Fruit fly (Drosophila melanogaster): ENCODE measurements around the gene Gal.

Gene Gal

dm6 chr2L:6047528-6048160 lies 41.0 kb upstream of the Gal start, which contains the start of gene IPIP (continued):
- TF ChIP-seq CG42726 (GFP tag; IDR thresholded peaks at IDR 0.05; ENCODE audit: partially characterized antibody), result peak; percentile 93
- TF ChIP-seq Bgb (GFP tag; IDR thresholded peaks at IDR 0.05; ENCODE audit: partially characterized antibody), result peak; percentile 91
- TF ChIP-seq dati (GFP tag; IDR thresholded peaks at IDR 0.05), result peak; percentile 13; the same call in 1 of the 2 replicates
- peak; percentile 88 for TF ChIP-seq YL-1 (GFP tag; optimal IDR thresholded peaks at IDR 0.05)
- peak; percentile 58 for TF ChIP-seq chm (GFP tag; IDR thresholded peaks at IDR 0.05)
- TF ChIP-seq CG13287 (GFP tag; IDR thresholded peaks at IDR 0.05; ENCODE audit: partially characterized antibody), result peak; percentile 83
- peak; percentile 13 for TF ChIP-seq CG33213 (GFP tag; optimal IDR thresholded peaks at IDR 0.05)
- peak; percentile 67; the same call in 1 of the 3 replicates for TF ChIP-seq CG34422 (GFP tag; IDR thresholded peaks at IDR 0.05)
- TF ChIP-seq pzg (GFP tag; optimal IDR thresholded peaks at IDR 0.05), result peak; percentile 83
- TF ChIP-seq Aef1 (GFP tag; IDR thresholded peaks at IDR 0.05), result peak; percentile 30; the same call in 1 of the 3 replicates
- peak; percentile 6 for TF ChIP-seq CG9437 (GFP tag; optimal IDR thresholded peaks at IDR 0.05)
- peak; percentile 74; the same call in 3 of the 4 replicates for TF ChIP-seq Dll (GFP tag; IDR thresholded peaks at IDR 0.05; ENCODE audit: partially characterized antibody)
- TF ChIP-seq CG2678 (tag; optimal IDR thresholded peaks at IDR 0.05), result peak; percentile 12
- TF ChIP-seq CG6272 (GFP tag; IDR thresholded peaks at IDR 0.05), result peak; percentile 63
- TF ChIP-seq CG18619 (GFP tag; optimal IDR thresholded peaks at IDR 0.05), result peak; percentile 4
- peak; percentile 87 for TF ChIP-seq CG16813 (GFP tag; IDR thresholded peaks at IDR 0.05; ENCODE audit: partially characterized antibody)
- peak; percentile 34 for TF ChIP-seq lilli (GFP tag; optimal IDR thresholded peaks at IDR 0.05)
- TF ChIP-seq lmd (GFP tag; IDR thresholded peaks at IDR 0.05), result peak; percentile 49; the same call in 1 of the 2 replicates
- TF ChIP-seq onecut (GFP tag; IDR thresholded peaks at IDR 0.05), result peak; percentile 69
- peak; percentile 16 for TF ChIP-seq bcd (GFP tag; optimal IDR thresholded peaks at IDR 0.05)
- peak; percentile 54; the same call in 2 of the 3 replicates for TF ChIP-seq zfh1 (GFP tag; IDR thresholded peaks at IDR 0.05)
- no peak for TF ChIP-seq Drgx (GFP tag; IDR thresholded peaks at IDR 0.05)
- TF ChIP-seq al (GFP tag; IDR thresholded peaks at IDR 0.05), result 0 out of 2 replicates have a peak, but pooled peaks have one; percentile 8
- peak; percentile 2 for TF ChIP-seq grau (tag; optimal IDR thresholded peaks at IDR 0.05)
- peak; percentile 87 for TF ChIP-seq CG6791 (GFP tag; IDR thresholded peaks at IDR 0.05; ENCODE audit: partially characterized antibody)
- TF ChIP-seq gcm (GFP tag; optimal IDR thresholded peaks at IDR 0.05), result no peak
- TF ChIP-seq vvl (GFP tag; IDR thresholded peaks at IDR 0.05), result peak; percentile 67
- TF ChIP-seq hb (GFP tag; IDR thresholded peaks at IDR 0.05; ENCODE audit: partially characterized antibody), result peak; percentile 83
- peak; percentile 27 for TF ChIP-seq Ets97D (GFP tag; optimal IDR thresholded peaks at IDR 0.05)
- TF ChIP-seq sug (tag; optimal IDR thresholded peaks at IDR 0.05), result peak; percentile 53
- TF ChIP-seq Hr78 (GFP tag; optimal IDR thresholded peaks at IDR 0.05), result peak in 1 of 2 experiments; percentile 84
- peak; percentile 53 for TF ChIP-seq caup (GFP tag; optimal IDR thresholded peaks at IDR 0.05; ENCODE audit: severe bottlenecking)
- TF ChIP-seq cwo (GFP tag; optimal IDR thresholded peaks at IDR 0.05), result peak; percentile 2
- no peak for TF ChIP-seq z (GFP tag; IDR thresholded peaks at IDR 0.05)
- TF ChIP-seq CG30020 (tag; optimal IDR thresholded peaks at IDR 0.05), result peak; percentile 61
- TF ChIP-seq otp (GFP tag; IDR thresholded peaks at IDR 0.05), result peak; percentile 34; the same call in 1 of the 3 replicates
- TF ChIP-seq CG8281 (tag; optimal IDR thresholded peaks at IDR 0.05), result no peak
- peak; percentile 10 for TF ChIP-seq CG2116 (GFP tag; optimal IDR thresholded peaks at IDR 0.05)
- peak; percentile 57 for TF ChIP-seq CG10431 (GFP tag; optimal IDR thresholded peaks at IDR 0.05)
- TF ChIP-seq MESR4 (GFP tag; optimal IDR thresholded peaks at IDR 0.05), result peak; percentile 91
- TF ChIP-seq Stat92E (GFP tag; optimal IDR thresholded peaks at IDR 0.05), result no peak
- peak; percentile 89 for TF ChIP-seq CG4617 (GFP tag; optimal IDR thresholded peaks at IDR 0.05; ENCODE audit: borderline replicate concordance)
- peak; percentile 17; the same call in 1 of the 3 replicates for TF ChIP-seq CG14050 (GFP tag; IDR thresholded peaks at IDR 0.05)
- TF ChIP-seq fu2 (GFP tag; optimal IDR thresholded peaks at IDR 0.05), result no peak
- TF ChIP-seq MTF-1 (GFP tag; optimal IDR thresholded peaks at IDR 0.05; ENCODE audit: borderline replicate concordance), result peak; percentile 29
- no peak for TF ChIP-seq lov (optimal IDR thresholded peaks at IDR 0.05)
- TF ChIP-seq lov (GFP tag; IDR thresholded peaks at IDR 0.05), result peak; percentile 60; the same call in 1 of the 3 replicates

Data from whole organism, embryonic.